Worm (Caenorhabditis elegans): ENCODE measurements around the gene pro-1.

DNA sequence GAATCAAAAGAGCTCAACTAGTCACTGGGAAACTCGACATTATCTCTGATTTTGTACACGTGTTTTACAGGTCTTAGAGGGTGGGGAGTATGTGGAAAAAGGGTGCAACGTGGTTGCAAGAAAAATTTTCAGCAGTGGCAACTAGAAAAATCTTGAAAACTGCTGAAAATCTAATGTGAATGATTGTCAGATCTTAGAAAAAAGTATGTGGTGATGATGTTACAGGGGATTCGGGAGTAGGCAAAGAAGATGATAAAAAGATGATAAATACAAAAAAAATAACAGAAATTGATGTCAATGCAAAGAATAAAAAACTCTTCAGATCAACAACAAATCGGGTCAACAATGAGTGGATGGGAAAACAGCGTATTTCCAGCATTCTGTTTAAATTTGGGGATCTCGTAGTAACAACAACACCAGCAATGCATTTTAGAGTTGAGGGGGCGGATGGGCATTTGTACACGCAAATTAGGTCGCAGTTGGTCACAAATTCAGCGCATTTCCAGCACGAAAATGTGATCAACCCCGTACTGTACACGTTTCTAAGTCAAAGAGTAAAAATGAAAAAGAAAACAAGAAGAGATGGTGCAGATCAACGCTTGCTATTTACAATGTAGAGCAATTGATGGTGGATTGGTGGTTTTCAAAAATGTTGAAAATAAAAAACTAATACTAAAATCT is 1.8 kb upstream of the pro-1 start:
- TF ChIP-seq pqm-1 (tag; optimal IDR thresholded peaks at IDR 0.05) (no peak), unc-42 (tag; optimal IDR thresholded peaks at IDR 0.05) (no peak), nfya-1 (tag; optimal IDR thresholded peaks at IDR 0.05) (no peak)
